Worm (Caenorhabditis elegans): ENCODE measurements around the gene C06E4.8.

Gene C06E4.8

ce11 chrIV:7285839-7286238 is at the start of gene C06E4.8:
TSS of gene C06E4.8 (minus strand) at chrIV:7285875.
- TF ChIP-seq bed-1 (GFP tag; IDR thresholded peaks at IDR 0.05) (no peak), F49E8.2 (tag; optimal IDR thresholded peaks at IDR 0.05; ENCODE audit: insufficient read depth) (no peak), hsf-1 (GFP tag; IDR thresholded peaks at IDR 0.05) (no peak), egl-18 (GFP tag; IDR thresholded peaks at IDR 0.05) (no peak), sptf-2 (GFP tag; optimal IDR thresholded peaks at IDR 0.05) (no peak), F33H1.4 (GFP tag; IDR thresholded peaks at IDR 0.05) (no peak), cebp-2 (GFP tag; IDR thresholded peaks at IDR 0.05) (no peak), unc-62 (GFP tag; optimal IDR thresholded peaks at IDR 0.05) (no peak), hlh-26 (GFP tag; conservative IDR thresholded peaks at IDR 0.05) (no peak), F37B4.10 (GFP tag; IDR thresholded peaks at IDR 0.05) (no peak), die-1 (tag; optimal IDR thresholded peaks at IDR 0.05) (no peak), T07F8.4 (tag; optimal IDR thresholded peaks at IDR 0.05) (no peak), F52B5.7 (tag; optimal IDR thresholded peaks at IDR 0.05) (no peak), mel-28 (tag; optimal IDR thresholded peaks at IDR 0.05; ENCODE audit: borderline replicate concordance) (no peak)

DNA sequence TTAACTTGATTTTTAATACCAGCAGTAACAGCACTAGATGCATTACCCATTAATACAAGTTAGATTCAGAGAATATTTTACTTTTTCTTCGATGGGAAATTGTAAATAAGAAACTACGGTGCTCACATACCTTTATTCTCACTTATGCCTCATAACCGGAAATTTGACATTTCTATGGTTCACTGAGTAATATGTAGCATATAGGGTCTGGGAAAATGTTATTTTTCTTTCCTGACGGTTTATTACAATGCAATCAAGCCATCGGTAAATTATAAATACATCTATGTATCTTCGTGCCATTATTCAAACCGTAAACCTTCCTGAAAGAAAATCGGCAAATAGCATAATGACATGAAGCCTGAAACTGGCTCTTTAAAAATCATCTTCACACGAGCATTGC is 47.0 kb upstream of the C06E4.8 start, which contains the start of gene ocr-4:
Gene ocr-4 (minus strand): TSS at position 101 of the 400 bp plus-strand sequence.
- TF ChIP-seq C06A6.2 (GFP tag; conservative IDR thresholded peaks at IDR 0.05) (no peak), atf-7 (tag; optimal IDR thresholded peaks at IDR 0.05) (no peak), hmg-1.2 (GFP tag; IDR thresholded peaks at IDR 0.05) (no peak), mel-28 (tag; optimal IDR thresholded peaks at IDR 0.05; ENCODE audit: borderline replicate concordance) (no peak), nhr-80 (tag; optimal IDR thresholded peaks at IDR 0.05) (no peak), lsl-1 (GFP tag; optimal IDR thresholded peaks at IDR 0.05) (no peak), ceh-100 (GFP tag; IDR thresholded peaks at IDR 0.05) (no peak), ama-1 (optimal IDR thresholded peaks at IDR 0.05) (no peak), ama-1 (GFP tag; optimal IDR thresholded peaks at IDR 0.05) (no peak), lin-40 (tag; optimal IDR thresholded peaks at IDR 0.05) (no peak), snpc-3.4 (tag; optimal IDR thresholded peaks at IDR 0.05) (no peak), snpc-4 (GFP tag; optimal IDR thresholded peaks at IDR 0.05) (no peak), snpc-4 (tag; optimal IDR thresholded peaks at IDR 0.05) (no peak), D2030.7 (GFP tag; IDR thresholded peaks at IDR 0.05) (no peak), T07F8.4 (tag; optimal IDR thresholded peaks at IDR 0.05) (no peak), T26A5.8 (tag; optimal IDR thresholded peaks at IDR 0.05) (no peak)

ce11 chrIV:7328918-7329317 is 43.2 kb upstream of the C06E4.8 start, which contains the start of gene sqst-2:
TSS of gene sqst-2 (minus strand) at chrIV:7328975.
- TF ChIP-seq ceh-27 (GFP tag; optimal IDR thresholded peaks at IDR 0.05) (no peak), nhr-80 (tag; optimal IDR thresholded peaks at IDR 0.05) (peak; percentile 66), Y53F4B.3 (GFP tag; IDR thresholded peaks at IDR 0.05) (no peak), ccch-3 (GFP tag; optimal IDR thresholded peaks at IDR 0.05) (no peak)

- TF ChIP-seq ets-4 (GFP tag; optimal IDR thresholded peaks at IDR 0.05): peak; percentile 3
- peak; percentile 63; the same call in 1 of the 2 replicates for TF ChIP-seq dox-1 (GFP tag; IDR thresholded peaks at IDR 0.05)
- no peak for TF ChIP-seq sdz-38 (tag; optimal IDR thresholded peaks at IDR 0.05)
- TF ChIP-seq nhr-80 (tag; optimal IDR thresholded peaks at IDR 0.05): peak; percentile 99
These were observed 41.0 kb upstream of the C06E4.8 start, which contains the start of gene ifo-1 for ce11 chrIV:7326613-7327149. TSS of gene ifo-1 (minus strand) at chrIV:7326663.

Measured in whole organism, young adult.